Worm (Caenorhabditis elegans): ENCODE results near the gene W04D2.4.

ce11 chrV:12540739-12541138 is 43.2 kb upstream of the W04D2.4 start, which contains the start of gene F45D3.2:
- TF ChIP-seq ama-1 (optimal IDR thresholded peaks at IDR 0.05) (no peak), hmbx-1 (tag; optimal IDR thresholded peaks at IDR 0.05) (no peak), tra-4 (tag; optimal IDR thresholded peaks at IDR 0.05) (no peak), ceh-36 (tag; optimal IDR thresholded peaks at IDR 0.05) (no peak), B0310.2 (tag; optimal IDR thresholded peaks at IDR 0.05) (no peak), ets-7 (tag; optimal IDR thresholded peaks at IDR 0.05) (no peak), pes-1 (GFP tag; IDR thresholded peaks at IDR 0.05) (no peak), tbx-37 (GFP tag; conservative IDR thresholded peaks at IDR 0.05) (no peak), aly-1 (tag; optimal IDR thresholded peaks at IDR 0.05) (no peak), ceh-13 (GFP tag; optimal IDR thresholded peaks at IDR 0.05) (no peak), hmg-4 (GFP tag; optimal IDR thresholded peaks at IDR 0.05) (no peak), scrt-1 (GFP tag; IDR thresholded peaks at IDR 0.05) (no peak), F13C5.2 (tag; optimal IDR thresholded peaks at IDR 0.05) (no peak)

Measured in whole organism, early embryonic.